Worm (Caenorhabditis elegans) whole organism, midembryonic: Measurements from ENCODE around the gene T06A10.2.
"Not testable (repeated sequence)": the region's sequence is repeated elsewhere in the genome, so short reads cannot be mapped to it uniquely, and the experiment has no call there.

Experiments
- cog-1 ChIP-seq: sonication (generic microtip); optimal IDR thresholded peaks from 2 replicates; lab custom pipeline; 2016; ENCODE audit warnings: missing genetic modification characterization, missing compliant biosample characterization
- klf-2 ChIP-seq: fragments of 200-800 bp; sonication (Bioruptor generic); conservative IDR thresholded peaks from 2 replicates; pipeline ENCODE4 v1.3.6; 2022; ENCODE audit warnings: missing genetic modification reagents, missing genetic modification characterization, missing compliant biosample characterization
- med-1 ChIP-seq: sonication (generic microtip); optimal IDR thresholded peaks from 2 replicates; lab custom pipeline; 2017; ENCODE audit warnings: missing genetic modification characterization, mild to moderate bottlenecking, missing compliant biosample characterization, antibody characterized with exemption, missing genetic modification reagents; ENCODE audit not compliant: insufficient read depth
- ref-1 ChIP-seq: fragments of 200-800 bp; sonication (Bioruptor generic); conservative IDR thresholded peaks from 2 replicates; pipeline ENCODE4 v1.3.6; 2022; ENCODE audit warnings: missing genetic modification reagents, missing genetic modification characterization, missing compliant biosample characterization

DNA sequence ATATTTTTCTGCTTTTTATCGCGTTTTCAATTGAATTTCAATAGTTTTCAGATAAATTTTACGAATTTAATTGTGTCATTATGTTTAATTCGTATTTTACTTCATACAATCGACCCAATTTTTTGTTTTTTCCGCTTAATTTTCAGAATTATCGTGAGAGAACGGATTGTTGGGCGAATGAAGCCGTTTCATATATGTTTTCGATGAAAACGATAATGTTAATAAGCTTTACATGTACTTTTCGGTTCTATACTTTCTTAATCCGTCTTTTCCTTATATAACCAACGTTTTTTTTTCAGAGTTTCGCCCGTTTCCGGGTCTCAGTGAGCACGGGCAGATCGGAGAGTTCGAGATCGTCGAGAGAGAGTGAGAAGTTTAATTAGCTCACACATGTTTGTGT is at the start of gene T06A10.2:
- TF ChIP-seq med-1 (GFP tag; lab: Kevin White, UChicago); klf-2 (GFP tag; lab: Robert Waterston, UW); ref-1 (GFP tag; lab: Robert Waterston, UW); cog-1 (tag; lab: Kevin White, UChicago): not testable (repeated sequence)
